Worm (Caenorhabditis elegans) whole organism, late embryonic: ENCODE measurements around the gene lido-18.

Experiments
- C08G9.2 ChIP-seq: sonication (generic microtip); optimal IDR thresholded peaks from 2 replicates; lab custom pipeline; 2016; ENCODE audit warnings: mild to moderate bottlenecking, missing genetic modification characterization, moderate library complexity, missing compliant biosample characterization
- F13H6.1 ChIP-seq: sonication (generic microtip); optimal IDR thresholded peaks from 2 replicates; lab custom pipeline; 2016; ENCODE audit warnings: missing genetic modification characterization, missing compliant biosample characterization
- T23F11.4 ChIP-seq: fragments of 200-800 bp; sonication (Bioruptor generic); optimal IDR thresholded peaks from 2 replicates; lab custom pipeline; 2018; ENCODE audit warnings: mild to moderate bottlenecking, missing genetic modification characterization, missing compliant biosample characterization
- Y22D7AL.16 ChIP-seq: sonication (generic microtip); optimal IDR thresholded peaks from 2 replicates; lab custom pipeline; 2016; ENCODE audit warnings: missing genetic modification characterization, missing compliant biosample characterization
- ahr-1 ChIP-seq: sonication (generic microtip); optimal IDR thresholded peaks from 2 replicates; lab custom pipeline; 2016; ENCODE audit warnings: missing genetic modification characterization, missing compliant biosample characterization
- ama-1 ChIP-seq: fragments of 150-350 bp; optimal IDR thresholded peaks from 2 replicates; lab custom pipeline; 2014
- ceh-18 ChIP-seq: sonication (generic microtip); optimal IDR thresholded peaks from 2 replicates; lab custom pipeline; 2016; ENCODE audit warnings: missing genetic modification characterization, missing compliant biosample characterization
- ceh-19 ChIP-seq: fragments of 200-800 bp; sonication (Bioruptor generic); optimal IDR thresholded peaks from 2 replicates; lab custom pipeline; 2018; ENCODE audit warnings: mild to moderate bottlenecking, missing genetic modification characterization, missing compliant biosample characterization
- ceh-2 ChIP-seq: sonication (generic microtip); optimal IDR thresholded peaks from 2 replicates; lab custom pipeline; 2016; ENCODE audit warnings: missing genotype, missing genetic modification characterization, missing compliant biosample characterization
- ceh-22 ChIP-seq: sonication (generic microtip); optimal IDR thresholded peaks from 2 replicates; lab custom pipeline; 2017; ENCODE audit warnings: missing biosample characterization, missing genetic modification characterization
- ceh-24 ChIP-seq: sonication (generic microtip); optimal IDR thresholded peaks from 2 replicates; lab custom pipeline; 2016; ENCODE audit warnings: mild to moderate bottlenecking, missing genetic modification characterization, missing compliant biosample characterization
- ceh-30 ChIP-seq: fragments of 150-350 bp; optimal IDR thresholded peaks from 2 replicates; lab custom pipeline; 2014; ENCODE audit warnings: missing biosample characterization, missing genetic modification characterization
- ceh-31 ChIP-seq: sonication (generic microtip); optimal IDR thresholded peaks from 2 replicates; lab custom pipeline; 2016; ENCODE audit warnings: missing genetic modification characterization, missing compliant biosample characterization
- ceh-48 ChIP-seq: sonication (generic microtip); optimal IDR thresholded peaks from 2 replicates; lab custom pipeline; 2016; ENCODE audit warnings: missing genetic modification characterization, inconsistent platforms, missing compliant biosample characterization
- ceh-6 ChIP-seq: fragments of 200-800 bp; sonication (Bioruptor generic); optimal IDR thresholded peaks from 2 replicates; lab custom pipeline; 2018; ENCODE audit warnings: mild to moderate bottlenecking, missing genetic modification characterization, missing compliant biosample characterization
- ceh-9 ChIP-seq: sonication (generic microtip); optimal IDR thresholded peaks from 2 replicates; lab custom pipeline; 2016; ENCODE audit warnings: mild to moderate bottlenecking, missing genetic modification characterization, inconsistent platforms, missing compliant biosample characterization
- dmd-4 ChIP-seq: sonication (generic microtip); optimal IDR thresholded peaks from 2 replicates; lab custom pipeline; 2016; ENCODE audit warnings: borderline replicate concordance, missing genetic modification characterization, missing compliant biosample characterization
- elt-4 ChIP-seq: sonication (generic microtip); optimal IDR thresholded peaks from 2 replicates; lab custom pipeline; 2016; ENCODE audit warnings: missing genetic modification characterization, missing compliant biosample characterization
- ets-4 ChIP-seq: sonication (generic microtip); optimal IDR thresholded peaks from 2 replicates; lab custom pipeline; 2016; ENCODE audit warnings: missing genetic modification characterization, missing compliant biosample characterization
- eyg-1 ChIP-seq: sonication (generic microtip); optimal IDR thresholded peaks from 2 replicates; lab custom pipeline; 2016; ENCODE audit warnings: missing genotype, missing genetic modification characterization, missing compliant biosample characterization
- fkh-10 ChIP-seq: fragments of 150-350 bp; optimal IDR thresholded peaks from 2 replicates; lab custom pipeline; 2014; ENCODE audit warnings: missing biosample characterization, missing genetic modification reagents, missing genetic modification characterization
- gmeb-2 ChIP-seq: sonication (generic microtip); optimal IDR thresholded peaks from 2 replicates; lab custom pipeline; 2016; ENCODE audit warnings: missing genetic modification characterization, inconsistent platforms, missing compliant biosample characterization
- hlh-13 ChIP-seq: fragments of 200-800 bp; sonication (Bioruptor generic); optimal IDR thresholded peaks from 2 replicates; lab custom pipeline; 2018; ENCODE audit warnings: mild to moderate bottlenecking, missing genetic modification characterization, missing compliant biosample characterization
- hlh-30 ChIP-seq: sonication (generic microtip); optimal IDR thresholded peaks from 2 replicates; lab custom pipeline; 2017; ENCODE audit warnings: antibody characterized with exemption, missing genetic modification characterization, missing compliant biosample characterization; ENCODE audit not compliant: insufficient read depth
- hlh-6 ChIP-seq: sonication (generic microtip); optimal IDR thresholded peaks from 2 replicates; lab custom pipeline; 2016; ENCODE audit warnings: missing genotype, missing genetic modification characterization, missing compliant biosample characterization
- hlh-8 ChIP-seq: sonication (generic microtip); optimal IDR thresholded peaks from 2 replicates; lab custom pipeline; 2016; ENCODE audit warnings: missing genotype, missing genetic modification characterization, missing compliant biosample characterization
- lin-11 ChIP-seq: fragments of 200-800 bp; sonication (Bioruptor generic); optimal IDR thresholded peaks from 2 replicates; lab custom pipeline; 2018; ENCODE audit warnings: mild to moderate bottlenecking, missing genetic modification characterization, missing compliant biosample characterization
- madf-2 ChIP-seq: sonication (generic microtip); optimal IDR thresholded peaks from 2 replicates; lab custom pipeline; 2017; ENCODE audit warnings: missing genetic modification characterization, missing compliant biosample characterization
- nhr-11 ChIP-seq: fragments of 150-350 bp; optimal IDR thresholded peaks from 2 replicates; lab custom pipeline; 2014; ENCODE audit warnings: missing biosample characterization, missing genetic modification characterization
- nhr-232 ChIP-seq: sonication (generic microtip); optimal IDR thresholded peaks from 2 replicates; lab custom pipeline; 2016; ENCODE audit warnings: missing genetic modification characterization, missing compliant biosample characterization
- npax-4 ChIP-seq: sonication (generic microtip); optimal IDR thresholded peaks from 2 replicates; lab custom pipeline; 2016; ENCODE audit warnings: missing genetic modification characterization, missing compliant biosample characterization
- pha-2 ChIP-seq: sonication (generic microtip); optimal IDR thresholded peaks from 2 replicates; lab custom pipeline; 2017; ENCODE audit warnings: mild to moderate bottlenecking, missing genetic modification characterization, missing compliant biosample characterization
- pqm-1 ChIP-seq: sonication (generic microtip); optimal IDR thresholded peaks from 2 replicates; lab custom pipeline; 2016; ENCODE audit warnings: missing genetic modification characterization, missing compliant biosample characterization
- pros-1 ChIP-seq: fragments of 150-350 bp; optimal IDR thresholded peaks from 2 replicates; lab custom pipeline; 2014; ENCODE audit warnings: missing biosample characterization, missing genetic modification reagents, missing genetic modification characterization
- sox-2 ChIP-seq: fragments of 200-800 bp; sonication (Bioruptor generic); IDR thresholded peaks from 2 replicates; pipeline ENCODE4 v1.3.6; 2022; ENCODE audit warnings: missing genetic modification reagents, missing genetic modification characterization, missing compliant biosample characterization
- sox-4 ChIP-seq: sonication (generic microtip); optimal IDR thresholded peaks from 2 replicates; lab custom pipeline; 2017; ENCODE audit warnings: mild to moderate bottlenecking, missing genetic modification characterization, inconsistent platforms, missing compliant biosample characterization
- syd-9 ChIP-seq: sonication (generic microtip); optimal IDR thresholded peaks from 2 replicates; lab custom pipeline; 2016; ENCODE audit warnings: mild to moderate bottlenecking, missing genetic modification characterization, moderate library complexity, missing compliant biosample characterization
- tbx-2 ChIP-seq: sonication (generic microtip); optimal IDR thresholded peaks from 2 replicates; lab custom pipeline; 2016; ENCODE audit warnings: missing genetic modification characterization, missing compliant biosample characterization
- tbx-7 ChIP-seq: sonication (generic microtip); optimal IDR thresholded peaks from 2 replicates; lab custom pipeline; 2016; ENCODE audit warnings: missing genotype, missing genetic modification characterization, missing compliant biosample characterization
- ttx-3 ChIP-seq: sonication (generic microtip); optimal IDR thresholded peaks from 2 replicates; lab custom pipeline; 2016; ENCODE audit warnings: missing genetic modification reagents, missing genetic modification characterization, missing compliant biosample characterization
- unc-55 ChIP-seq: sonication (generic microtip); optimal IDR thresholded peaks from 2 replicates; lab custom pipeline; 2017; ENCODE audit warnings: missing biosample characterization, missing genetic modification reagents, missing genetic modification characterization
- zip-5 ChIP-seq: sonication (generic microtip); optimal IDR thresholded peaks from 2 replicates; lab custom pipeline; 2016; ENCODE audit warnings: missing genetic modification characterization, missing compliant biosample characterization
- ztf-16 ChIP-seq: sonication (generic microtip); optimal IDR thresholded peaks from 2 replicates; lab custom pipeline; 2017; ENCODE audit warnings: missing genetic modification characterization, missing compliant biosample characterization

Gene lido-18

ce11 chrIII:7661978-7662377 is at the start of gene lido-18:
Gene lido-18 (plus strand): TSS chrIII:7662278.
- TF ChIP-seq elt-4 (tag; lab: Kevin White, UChicago): no peak
- no peak for TF ChIP-seq T23F11.4
- no peak for TF ChIP-seq ahr-1 (tag; lab: Kevin White, UChicago)
- TF ChIP-seq ttx-3: no peak

ce11 chrIII:7614530-7614929 is 47.5 kb upstream of the lido-18 start, which contains the start of gene T04A6.2:
Gene T04A6.2 (plus strand): TSS chrIII:7614830.
- TF ChIP-seq fkh-10 (GFP tag; lab: Kevin White, UChicago): no peak
- TF ChIP-seq npax-4 (tag; lab: Kevin White, UChicago): no peak
- no peak for TF ChIP-seq nhr-232 (tag; lab: Kevin White, UChicago)
- TF ChIP-seq unc-55 (GFP tag; lab: Kevin White, UChicago): no peak
- TF ChIP-seq ceh-31 (tag; lab: Kevin White, UChicago): no peak
- no peak for TF ChIP-seq F13H6.1 (tag; lab: Kevin White, UChicago)
- no peak for TF ChIP-seq tbx-2 (tag; lab: Kevin White, UChicago)
- no peak for TF ChIP-seq ceh-18 (tag; lab: Kevin White, UChicago)
- TF ChIP-seq hlh-8: no peak
- no peak for TF ChIP-seq ets-4 (tag; lab: Kevin White, UChicago)
- no peak for TF ChIP-seq C08G9.2 (tag; lab: Kevin White, UChicago)

ce11 chrIII:7616228-7616627 is 45.9 kb upstream of the lido-18 start, which contains the start of gene T04A6.1:
Gene T04A6.1 (plus strand): TSS chrIII:7616528.
- no peak for TF ChIP-seq ceh-19 (GFP tag; lab: Kevin White, UChicago)
- no peak for TF ChIP-seq hlh-8

- TF ChIP-seq ceh-24 (tag; lab: Kevin White, UChicago) (no peak), ceh-48 (tag; lab: Kevin White, UChicago) (no peak), ceh-6 (no peak), ttx-3 (no peak), eyg-1 (no peak), sox-4 (tag; lab: Kevin White, UChicago) (no peak), F13H6.1 (tag; lab: Kevin White, UChicago) (no peak), dmd-4 (no peak), ceh-22 (no peak), Y22D7AL.16 (tag; lab: Kevin White, UChicago) (no peak), syd-9 (no peak), lin-11 (tag; lab: Kevin White, UChicago) (no peak), hlh-6 (tag; lab: Kevin White, UChicago) (no peak), ceh-2 (tag; lab: Kevin White, UChicago) (no peak), ztf-16 (no peak), fkh-10 (GFP tag; lab: Kevin White, UChicago) (no peak), ceh-30 (tag; lab: Kevin White, UChicago) (no peak)
These were observed 43.8 kb upstream of the lido-18 start for ce11 chrIII:7618294-7618693.

- TF ChIP-seq unc-55 (GFP tag; lab: Kevin White, UChicago): no peak
- no peak for TF ChIP-seq ceh-6
- TF ChIP-seq F13H6.1 (tag; lab: Kevin White, UChicago): no peak
- TF ChIP-seq gmeb-2 (tag; lab: Kevin White, UChicago): no peak
- TF ChIP-seq ceh-9 (tag; lab: Kevin White, UChicago): no peak
- TF ChIP-seq hlh-8: no peak
- no peak for TF ChIP-seq pqm-1 (tag; lab: Kevin White, UChicago)
- no peak for TF ChIP-seq tbx-7
- no peak for TF ChIP-seq syd-9
- TF ChIP-seq ahr-1 (tag; lab: Kevin White, UChicago): no peak
These were observed 42.2 kb upstream of the lido-18 start for ce11 chrIII:7619846-7620245.

ce11 chrIII:7621355-7621754 is 40.7 kb upstream of the lido-18 start:
- TF ChIP-seq hlh-30 (tag; lab: Kevin White, UChicago) (no peak), ceh-18 (tag; lab: Kevin White, UChicago) (no peak), T23F11.4 (no peak), ama-1 (no peak), zip-5 (no peak), pros-1 (tag; lab: Kevin White, UChicago) (no peak), ceh-22 (no peak), C08G9.2 (tag; lab: Kevin White, UChicago) (no peak), dmd-4 (no peak), nhr-11 (tag; lab: Kevin White, UChicago) (no peak), gmeb-2 (tag; lab: Kevin White, UChicago) (no peak), nhr-232 (tag; lab: Kevin White, UChicago) (no peak), sox-4 (tag; lab: Kevin White, UChicago) (no peak), madf-2 (no peak), pha-2 (tag; lab: Kevin White, UChicago) (no peak), ttx-3 (no peak), npax-4 (tag; lab: Kevin White, UChicago) (no peak), hlh-13 (GFP tag; lab: Kevin White, UChicago) (no peak), sox-2 (GFP tag; lab: Robert Waterston, UW) (no peak)
